Fruit fly (Drosophila melanogaster) whole organism, embryonic: ENCODE data around the gene Syp.
A peak's percentile ranks its signal among the peaks of the same experiment; 100 is the strongest.

Experiments
- Awh ChIP-seq: fragments of 200-800 bp; sonication (Bioruptor generic); IDR thresholded peaks from 2 replicates; pipeline ENCODE4, ENCODE4 v1.3.6; 2022; ENCODE audit warnings: missing biosample characterization, missing genetic modification characterization
- CG10431 ChIP-seq: fragments of 200-800 bp; sonication (Bioruptor generic); optimal IDR thresholded peaks from 3 replicates; lab custom pipeline; 2018; ENCODE audit warnings: missing biosample characterization, mild to moderate bottlenecking, missing genetic modification characterization
- CG12744 ChIP-seq: fragments of 200-800 bp; sonication (Bioruptor generic); optimal IDR thresholded peaks from 2 replicates; lab custom pipeline; 2016; ENCODE audit warnings: missing biosample characterization, missing genetic modification characterization
- CG13287 ChIP-seq: fragments of 200-800 bp; sonication (Bioruptor generic); IDR thresholded peaks from 2 replicates; pipeline ENCODE4 v1.3.6; 2022; ENCODE audit warnings: missing biosample characterization, missing genetic modification characterization; ENCODE audit not compliant: partially characterized antibody
- CG14667 ChIP-seq: fragments of 200-800 bp; sonication (Bioruptor generic); IDR thresholded peaks from 2 replicates; pipeline ENCODE4 v1.3.6; 2022; ENCODE audit warnings: missing biosample characterization, missing genetic modification characterization
- CG15011 ChIP-seq: fragments of 200-800 bp; sonication (Bioruptor generic); optimal IDR thresholded peaks from 3 replicates; lab custom pipeline; 2018; ENCODE audit warnings: missing biosample characterization, mild to moderate bottlenecking, missing genetic modification characterization
- CG1603 ChIP-seq: fragments of 200-800 bp; sonication (Bioruptor generic); optimal IDR thresholded peaks from 2 replicates; lab custom pipeline; 2019; ENCODE audit warnings: missing biosample characterization, mild to moderate bottlenecking, missing genetic modification characterization, moderate library complexity
- CG17361 ChIP-seq: fragments of 200-800 bp; sonication (Bioruptor generic); IDR thresholded peaks from 3 replicates; pipeline ENCODE4 v1.3.6; 2022; ENCODE audit warnings: missing biosample characterization, missing genetic modification characterization
- CG17568 ChIP-seq: fragments of 200-800 bp; sonication (Bioruptor generic); optimal IDR thresholded peaks from 2 replicates; lab custom pipeline; 2018; ENCODE audit warnings: missing biosample characterization, mild to moderate bottlenecking, missing genetic modification characterization, moderate library complexity
- CG32772 ChIP-seq: fragments of 200-800 bp; sonication (Bioruptor generic); IDR thresholded peaks from 2 replicates; pipeline ENCODE4 v1.3.6; 2022; ENCODE audit warnings: missing biosample characterization, missing genetic modification characterization
- CG34376 ChIP-seq: fragments of 200-800 bp; sonication (Bioruptor generic); optimal IDR thresholded peaks from 2 replicates; lab custom pipeline; 2018; ENCODE audit warnings: missing biosample characterization, mild to moderate bottlenecking, missing genetic modification characterization
- CG3726 ChIP-seq: fragments of 200-800 bp; sonication (Bioruptor generic); IDR thresholded peaks from 3 replicates; pipeline ENCODE4, ENCODE4 v1.3.6; 2022; ENCODE audit warnings: missing biosample characterization, missing genetic modification characterization
- CG43689 ChIP-seq: fragments of 200-800 bp; sonication (Bioruptor generic); IDR thresholded peaks from 2 replicates; pipeline ENCODE4 v1.3.6; 2022; ENCODE audit warnings: missing biosample characterization, missing genetic modification characterization
- CG7928 ChIP-seq: fragments of 200-800 bp; sonication (Bioruptor generic); optimal IDR thresholded peaks from 2 replicates; lab custom pipeline; 2017; ENCODE audit warnings: missing biosample characterization, mild to moderate bottlenecking, missing genetic modification characterization
- CG9876 ChIP-seq: fragments of 200-800 bp; sonication (Bioruptor generic); optimal IDR thresholded peaks from 2 replicates; lab custom pipeline; 2016; ENCODE audit warnings: missing biosample characterization, missing genetic modification characterization
- CHES-1-like ChIP-seq: fragments of 200-800 bp; sonication (Bioruptor generic); optimal IDR thresholded peaks from 2 replicates; lab custom pipeline; 2016; ENCODE audit warnings: missing biosample characterization, missing genetic modification characterization
- D ChIP-seq, 2 experiments: fragments of 200-800 bp in 1 of 2; fragments of >200 bp in 1 of 2; sonication (Bioruptor generic) in 1 of 2; optimal IDR thresholded peaks; 2 replicates in 1 of 2; 3 replicates in 1 of 2; lab custom pipeline; 2017; ENCODE audit warnings: mild to moderate bottlenecking in 1 of 2, missing biosample characterization in 1 of 2, missing genetic modification characterization in 1 of 2, missing genetic modification reagents in 1 of 2
- D19A ChIP-seq: fragments of 200-800 bp; optimal IDR thresholded peaks from 3 replicates; lab custom pipeline; 2019; ENCODE audit warnings: missing biosample characterization, mild to moderate bottlenecking, missing genetic modification characterization, moderate library complexity
- Drgx ChIP-seq: fragments of 200-800 bp; sonication (Bioruptor generic); IDR thresholded peaks from 2 replicates; pipeline ENCODE4 v1.3.6; 2022; ENCODE audit warnings: missing biosample characterization, missing genetic modification characterization
- E2f2 ChIP-seq: fragments of 200-800 bp; sonication (Bioruptor generic); IDR thresholded peaks from 2 replicates; pipeline ENCODE4 v1.3.6; 2022; ENCODE audit warnings: missing biosample characterization, missing genetic modification characterization
- Elba2 ChIP-seq: fragments of 200-800 bp; sonication (Bioruptor generic); optimal IDR thresholded peaks from 3 replicates; lab custom pipeline; 2016; ENCODE audit warnings: missing biosample characterization, missing genetic modification characterization
- Hr3 ChIP-seq: fragments of 200-800 bp; sonication (Bioruptor generic); optimal IDR thresholded peaks from 3 replicates; lab custom pipeline; 2016; ENCODE audit warnings: missing biosample characterization, missing genetic modification characterization
- Med ChIP-seq: fragments of 200-800 bp; sonication (Bioruptor generic); peaks from one replicate; lab custom pipeline; 2016; ENCODE audit warnings: missing biosample characterization, missing genetic modification characterization, mild to moderate bottlenecking, inconsistent platforms, moderate library complexity
- NFAT ChIP-seq: fragments of 200-800 bp; sonication (Bioruptor generic); IDR thresholded peaks from 2 replicates; pipeline ENCODE4 v1.3.6; 2022; ENCODE audit warnings: missing biosample characterization, missing genetic modification characterization
- Ravus ChIP-seq: fragments of 200-800 bp; sonication (Bioruptor generic); IDR thresholded peaks from 2 replicates; pipeline ENCODE4 v1.3.6; 2022; ENCODE audit warnings: missing biosample characterization, missing genetic modification characterization
- Stat92E ChIP-seq, 3 experiments: fragments of >200 bp in 2 of 3; fragments of 200-800 bp in 1 of 3; sonication (Bioruptor generic) in 1 of 3; optimal IDR thresholded peaks; 2 replicates each; lab custom pipeline; 2017 to 2019; ENCODE audit warnings: missing biosample characterization in 3 of 3, missing genetic modification characterization in 3 of 3, mild to moderate bottlenecking in 1 of 3, moderate library complexity in 1 of 3
- Vsx1 ChIP-seq: fragments of 200-800 bp; sonication (Bioruptor generic); optimal IDR thresholded peaks from 2 replicates; lab custom pipeline; 2017; ENCODE audit warnings: missing biosample characterization, mild to moderate bottlenecking, missing genetic modification characterization, missing genetic modification reagents
- Xrp1 ChIP-seq: fragments of 200-800 bp; sonication (Bioruptor generic); IDR thresholded peaks from 2 replicates; pipeline ENCODE4 v1.3.6; 2022; ENCODE audit warnings: missing biosample characterization, missing genetic modification characterization
- ase ChIP-seq: fragments of 200-800 bp; sonication (Bioruptor generic); IDR thresholded peaks from 3 replicates; pipeline ENCODE4 v1.3.6; 2022; ENCODE audit warnings: missing biosample characterization, missing genetic modification characterization
- cas ChIP-seq: fragments of 200-800 bp; sonication (Bioruptor generic); IDR thresholded peaks from 2 replicates; pipeline ENCODE4 v1.3.6; 2022; ENCODE audit warnings: missing biosample characterization, missing genetic modification characterization
- caup ChIP-seq: fragments of 200-800 bp; sonication (Bioruptor generic); optimal IDR thresholded peaks from 3 replicates; lab custom pipeline; 2017; ENCODE audit warnings: missing biosample characterization, mild to moderate bottlenecking, missing genetic modification characterization, moderate library complexity; ENCODE audit not compliant: severe bottlenecking
- chm ChIP-seq: fragments of 200-800 bp; sonication (Bioruptor generic); IDR thresholded peaks from 2 replicates; pipeline ENCODE4 v1.3.6; 2022; ENCODE audit warnings: missing biosample characterization, missing genetic modification characterization
- crc ChIP-seq: fragments of 200-800 bp; sonication (Bioruptor generic); optimal IDR thresholded peaks from 2 replicates; lab custom pipeline; 2016; ENCODE audit warnings: missing biosample characterization, missing genetic modification characterization
- dmrt11E ChIP-seq: fragments of 200-800 bp; sonication (Bioruptor generic); optimal IDR thresholded peaks from 3 replicates; lab custom pipeline; 2018; ENCODE audit warnings: missing biosample characterization, mild to moderate bottlenecking, missing genetic modification characterization, moderate library complexity
- ems ChIP-seq: fragments of 200-800 bp; sonication (Bioruptor generic); optimal IDR thresholded peaks from 3 replicates; lab custom pipeline; 2016; ENCODE audit warnings: missing biosample characterization, missing genetic modification characterization
- gce ChIP-seq: fragments of 200-800 bp; sonication (Bioruptor generic); IDR thresholded peaks from 3 replicates; pipeline ENCODE4 v1.3.6; 2022; ENCODE audit warnings: missing biosample characterization, missing genetic modification characterization
- gem ChIP-seq: fragments of 200-800 bp; sonication (Bioruptor generic); optimal IDR thresholded peaks from 2 replicates; lab custom pipeline; 2019; ENCODE audit warnings: missing biosample characterization, mild to moderate bottlenecking, missing genetic modification characterization, moderate library complexity
- luna ChIP-seq: fragments of 200-800 bp; sonication (Bioruptor generic); optimal IDR thresholded peaks from 2 replicates; lab custom pipeline; 2016; ENCODE audit warnings: missing biosample characterization, missing genetic modification characterization
- maf-S ChIP-seq: fragments of 200-800 bp; sonication (Bioruptor generic); optimal IDR thresholded peaks from 2 replicates; lab custom pipeline; 2016; ENCODE audit warnings: missing biosample characterization, missing genetic modification characterization
- mld ChIP-seq: fragments of 200-800 bp; sonication (Bioruptor generic); IDR thresholded peaks from 3 replicates; pipeline ENCODE4 v1.3.6; 2022; ENCODE audit warnings: missing biosample characterization, missing genetic modification characterization; ENCODE audit not compliant: partially characterized antibody
- prd ChIP-seq, 3 experiments: fragments of >200 bp in 2 of 3; fragments of 200-800 bp in 1 of 3; sonication (Bioruptor generic) in 1 of 3; optimal IDR thresholded peaks in 2 of 3; IDR thresholded peaks in 1 of 3; 2 replicates in 2 of 3; 3 replicates in 1 of 3; pipeline versions ENCODE4 v1.3.6 to Lab custom; 2017 to 2022; ENCODE audit warnings: missing biosample characterization in 1 of 3, missing genetic modification characterization in 1 of 3
- sc ChIP-seq, 3 experiments: fragments of >200 bp in 2 of 3; fragments of 200-800 bp in 1 of 3; sonication (Bioruptor generic) in 1 of 3; optimal IDR thresholded peaks; 2 replicates in 2 of 3; 3 replicates in 1 of 3; lab custom pipeline; 2017; ENCODE audit warnings: mild to moderate bottlenecking in 1 of 3, missing biosample characterization in 1 of 3, missing genetic modification characterization in 1 of 3, missing genetic modification reagents in 1 of 3
- tap ChIP-seq: fragments of 200-800 bp; optimal IDR thresholded peaks from 3 replicates; lab custom pipeline; 2019; ENCODE audit warnings: missing biosample characterization, mild to moderate bottlenecking, missing genetic modification characterization, moderate library complexity
- tio ChIP-seq: fragments of 200-800 bp; sonication (Bioruptor generic); optimal IDR thresholded peaks from 2 replicates; lab custom pipeline; 2017; ENCODE audit warnings: missing biosample characterization, missing genetic modification characterization, inconsistent platforms
- tna ChIP-seq: fragments of 200-800 bp; sonication (Bioruptor generic); IDR thresholded peaks from 2 replicates; pipeline ENCODE4 v1.3.6; 2022; ENCODE audit warnings: missing biosample characterization, missing genetic modification characterization; ENCODE audit not compliant: partially characterized antibody
- toy ChIP-seq: fragments of 200-800 bp; sonication (Bioruptor generic); IDR thresholded peaks from 2 replicates; pipeline ENCODE4 v1.3.6; 2022; ENCODE audit warnings: missing biosample characterization, missing genetic modification characterization
- wor ChIP-seq: fragments of 200-800 bp; sonication (Bioruptor generic); IDR thresholded peaks from 2 replicates; pipeline ENCODE4 v1.3.6; 2022; ENCODE audit warnings: missing biosample characterization, missing genetic modification characterization

The Syp gene

dm6 chr3R:20832689-20833524, 76.4 kb downstream of the Syp start, which contains the start of gene Synd (continued):
- TF ChIP-seq tap (tag; lab: Kevin White, UChicago), result no peak
- no peak for TF ChIP-seq CG3726 (GFP tag; lab: Robert Waterston, UW)
- TF ChIP-seq ase, result no peak
- TF ChIP-seq mld (GFP tag; lab: Robert Waterston, UW), result no peak
- no peak for TF ChIP-seq dmrt11E (tag; lab: Kevin White, UChicago)
- TF ChIP-seq ems (GFP tag; lab: Kevin White, UChicago), result no peak
- TF ChIP-seq Vsx1, result no peak
- no peak for TF ChIP-seq CG15011 (GFP tag; lab: Kevin White, UChicago)
- no peak for TF ChIP-seq Hr3
- no peak for TF ChIP-seq gce (GFP tag; lab: Robert Waterston, UW)
- TF ChIP-seq Awh (GFP tag; lab: Robert Waterston, UW), result no peak
- TF ChIP-seq NFAT, result no peak; the same call in 1 of the 2 replicates
- TF ChIP-seq caup (GFP tag; lab: Kevin White, UChicago), result no peak
- peak; percentile 79 for TF ChIP-seq CG10431 (GFP tag; lab: Kevin White, UChicago)
- peak; percentile 5 for TF ChIP-seq gem
- 0 out of 2 replicates have a peak, but pooled peaks have one; percentile 9 for TF ChIP-seq E2f2 (GFP tag; lab: Robert Waterston, UW)
- no peak; the same call in 1 of the 2 replicates for TF ChIP-seq tna (GFP tag; lab: Robert Waterston, UW)
- no peak for TF ChIP-seq CG7928 (GFP tag; lab: Kevin White, UChicago)
- peak; percentile 82 for TF ChIP-seq CG34376
- TF ChIP-seq tio (GFP tag; lab: Kevin White, UChicago), result no peak
- peak; percentile 45 for TF ChIP-seq CG13287
- TF ChIP-seq sc (optimal IDR thresholded peaks at IDR 0.05; lab: Kevin White, UChicago), result no peak
- no peak for TF ChIP-seq sc (GFP tag; optimal IDR thresholded peaks at IDR 0.05; lab: Kevin White, UChicago)
- no peak for TF ChIP-seq CG9876 (GFP tag; lab: Kevin White, UChicago)
- peak; percentile 81 for TF ChIP-seq Med (GFP tag; lab: Kevin White, UChicago)
- no peak for TF ChIP-seq Xrp1 (GFP tag; lab: Robert Waterston, UW)
- TF ChIP-seq Drgx (GFP tag; lab: Robert Waterston, UW), result 0 out of 2 replicates have a peak, but pooled peaks have one; percentile 16
- TF ChIP-seq CG1603 (tag; lab: Kevin White, UChicago), result peak; percentile 53
- TF ChIP-seq D (optimal IDR thresholded peaks at IDR 0.05; lab: Kevin White, UChicago), result no peak
- peak; percentile 43 for TF ChIP-seq D (GFP tag; optimal IDR thresholded peaks at IDR 0.05; lab: Kevin White, UChicago)
- no peak for TF ChIP-seq prd (optimal IDR thresholded peaks at IDR 0.05; lab: Kevin White, UChicago)
- no peak for TF ChIP-seq prd (GFP tag; IDR thresholded peaks at IDR 0.05; lab: Robert Waterston, UW)
- TF ChIP-seq crc (GFP tag; lab: Kevin White, UChicago), result no peak
- TF ChIP-seq toy (GFP tag; lab: Robert Waterston, UW), result no peak
- 0 out of 3 replicates have a peak, but pooled peaks have one; percentile 26 for TF ChIP-seq CG17361 (GFP tag; lab: Robert Waterston, UW)
- peak; percentile 25 for TF ChIP-seq CHES-1-like (GFP tag; lab: Kevin White, UChicago)
- no peak for TF ChIP-seq CG43689 (GFP tag; lab: Robert Waterston, UW)
- TF ChIP-seq CG12744 (GFP tag; lab: Kevin White, UChicago), result no peak
- no peak for TF ChIP-seq Elba2 (GFP tag; lab: Kevin White, UChicago)
- peak in 1 of 3 experiments; percentile 40 for TF ChIP-seq Stat92E (GFP tag; optimal IDR thresholded peaks at IDR 0.05; lab: Kevin White, UChicago)
- no peak for TF ChIP-seq CG14667
- TF ChIP-seq Ravus, result no peak
- TF ChIP-seq chm, result peak; percentile 46; the same call in 1 of the 2 replicates
- no peak for TF ChIP-seq luna (GFP tag; lab: Kevin White, UChicago)
- no peak for TF ChIP-seq maf-S (GFP tag; lab: Kevin White, UChicago)
- no peak for TF ChIP-seq cas (GFP tag; lab: Robert Waterston, UW)
- TF ChIP-seq D19A, result peak; percentile 22
- TF ChIP-seq CG32772 (GFP tag; lab: Robert Waterston, UW), result peak; percentile 41; the same call in 1 of the 2 replicates
- peak; percentile 43 for TF ChIP-seq CG17568 (GFP tag; lab: Kevin White, UChicago)
- TF ChIP-seq wor (GFP tag; lab: Robert Waterston, UW), result no peak
